Fruit fly (Drosophila melanogaster) whole organism, pupa: ENCODE measurements around the gene RpL26.

Source experiments
- CG10348 ChIP-seq: fragments of 200-800 bp; sonication (Bioruptor generic); IDR thresholded peaks from 2 replicates; pipeline ENCODE4 v1.3.6; 2022; ENCODE audit warnings: missing biosample characterization, missing genetic modification characterization
- CG12605 ChIP-seq: fragments of 200-800 bp; sonication (Bioruptor generic); IDR thresholded peaks from 2 replicates; pipeline ENCODE4 v1.3.6; 2022; ENCODE audit warnings: missing biosample characterization, missing genetic modification characterization
- CG13204 ChIP-seq: fragments of 200-800 bp; sonication (Bioruptor generic); optimal IDR thresholded peaks from 2 replicates; lab custom pipeline; 2018; ENCODE audit warnings: missing biosample characterization, mild to moderate bottlenecking, missing genetic modification characterization, moderate library complexity
- CG14655 ChIP-seq: fragments of 200-800 bp; sonication (Bioruptor generic); optimal IDR thresholded peaks from 3 replicates; lab custom pipeline; 2017; ENCODE audit warnings: mild to moderate bottlenecking, missing biosample characterization, missing genetic modification reagents, missing genetic modification characterization
- CG15710 ChIP-seq: fragments of 200-800 bp; sonication (Bioruptor generic); optimal IDR thresholded peaks from 2 replicates; lab custom pipeline; 2018; ENCODE audit warnings: missing biosample characterization, mild to moderate bottlenecking, missing genetic modification characterization, moderate library complexity
- CG17806 ChIP-seq: fragments of 200-800 bp; sonication (Bioruptor generic); optimal IDR thresholded peaks from 2 replicates; lab custom pipeline; 2018; ENCODE audit warnings: missing biosample characterization, mild to moderate bottlenecking, missing genetic modification characterization, moderate library complexity
- CG32121 ChIP-seq: fragments of 200-800 bp; sonication (Bioruptor generic); IDR thresholded peaks from 2 replicates; pipeline ENCODE4 v1.3.6; 2022; ENCODE audit warnings: missing biosample characterization, missing genetic modification characterization
- CG34367 ChIP-seq: fragments of 200-800 bp; sonication (Bioruptor generic); optimal IDR thresholded peaks from 2 replicates; lab custom pipeline; 2018; ENCODE audit warnings: missing biosample characterization, mild to moderate bottlenecking, missing genetic modification characterization
- CG4496 ChIP-seq: fragments of 200-800 bp; sonication (Bioruptor generic); IDR thresholded peaks from 3 replicates; pipeline ENCODE4 v1.3.6; 2022; ENCODE audit warnings: missing biosample characterization, missing genetic modification characterization
- CG8159 ChIP-seq: fragments of 200-800 bp; sonication (Bioruptor generic); optimal IDR thresholded peaks from 3 replicates; lab custom pipeline; 2018; ENCODE audit warnings: missing biosample characterization, mild to moderate bottlenecking, missing genetic modification characterization, moderate library complexity
- CG8301 ChIP-seq: fragments of 200-800 bp; sonication (Bioruptor generic); optimal IDR thresholded peaks from 2 replicates; lab custom pipeline; 2018; ENCODE audit warnings: missing biosample characterization, mild to moderate bottlenecking, missing genetic modification characterization
- CG9948 ChIP-seq: fragments of 200-800 bp; sonication (Bioruptor generic); optimal IDR thresholded peaks from 2 replicates; lab custom pipeline; 2018; ENCODE audit warnings: missing biosample characterization, mild to moderate bottlenecking, missing genetic modification characterization, moderate library complexity
- D1 ChIP-seq: fragments of 200-800 bp; sonication (Bioruptor generic); optimal IDR thresholded peaks from 2 replicates; lab custom pipeline; 2018; ENCODE audit warnings: missing biosample characterization, mild to moderate bottlenecking, missing genetic modification characterization, moderate library complexity
- EcR ChIP-seq: fragments of 200-800 bp; sonication (Bioruptor generic); optimal IDR thresholded peaks from 3 replicates; lab custom pipeline; 2019; ENCODE audit warnings: missing biosample characterization, missing genetic modification characterization, mild to moderate bottlenecking, moderate library complexity, missing genetic modification reagents
- Ets98B ChIP-seq: fragments of 200-800 bp; sonication (Bioruptor generic); IDR thresholded peaks from 2 replicates; pipeline ENCODE4 v1.3.6; 2022; ENCODE audit warnings: missing biosample characterization, missing genetic modification characterization
- Pif1A ChIP-seq: fragments of 200-800 bp; sonication (Bioruptor generic); optimal IDR thresholded peaks from 3 replicates; lab custom pipeline; 2016; ENCODE audit warnings: missing biosample characterization, missing genetic modification characterization
- Pif1B ChIP-seq: fragments of 200-800 bp; sonication (Bioruptor generic); optimal IDR thresholded peaks from 3 replicates; lab custom pipeline; 2016; ENCODE audit warnings: missing biosample characterization, missing genetic modification characterization
- Snoo ChIP-seq: fragments of 200-800 bp; sonication (Bioruptor generic); optimal IDR thresholded peaks from 3 replicates; lab custom pipeline; 2017; ENCODE audit warnings: missing biosample characterization, mild to moderate bottlenecking, missing genetic modification characterization, inconsistent platforms
- fd96Ca ChIP-seq: fragments of 200-800 bp; sonication (Bioruptor generic); IDR thresholded peaks from 3 replicates; pipeline ENCODE4 v1.3.6; 2022; ENCODE audit warnings: missing biosample characterization, missing genetic modification characterization
- gl ChIP-seq: fragments of 200-800 bp; sonication (Bioruptor generic); optimal IDR thresholded peaks from 2 replicates; lab custom pipeline; 2018; ENCODE audit warnings: missing biosample characterization, mild to moderate bottlenecking, missing genetic modification characterization
- rn ChIP-seq: fragments of 200-800 bp; sonication (Bioruptor generic); IDR thresholded peaks from 2 replicates; pipeline ENCODE4 v1.3.6; 2022; ENCODE audit warnings: missing biosample characterization, missing genetic modification characterization

The RpL26 gene

dm6 chr3L:18898770-18899278 lies at the start of gene RpL26:
Gene RpL26, plus strand, starts transcription at chr3L:18898875.
- peak; percentile 54 for TF ChIP-seq CG8159 (tag; lab: Kevin White, UChicago)
- no peak for TF ChIP-seq fd96Ca
- TF ChIP-seq Pif1B = no peak
- no peak for TF ChIP-seq CG10348
- TF ChIP-seq Ets98B (GFP tag; lab: Robert Waterston, UW) = no peak
- peak; percentile 23 for TF ChIP-seq CG17806 (tag; lab: Kevin White, UChicago)
- TF ChIP-seq CG9948 (tag; lab: Kevin White, UChicago) = peak; percentile 20
- TF ChIP-seq CG8301 (tag; lab: Kevin White, UChicago) = no peak
- peak; percentile 33 for TF ChIP-seq gl (tag; lab: Kevin White, UChicago)
- no peak for TF ChIP-seq CG14655 (GFP tag; lab: Kevin White, UChicago)
- TF ChIP-seq D1 = no peak
- TF ChIP-seq CG15710 = peak; percentile 65
- peak; percentile 32; the same call in 1 of the 2 replicates for TF ChIP-seq CG12605 (GFP tag; lab: Robert Waterston, UW)
- TF ChIP-seq CG34367 (tag; lab: Kevin White, UChicago) = peak; percentile 32
- TF ChIP-seq CG13204 (GFP tag; lab: Kevin White, UChicago) = no peak
- TF ChIP-seq Snoo (tag; lab: Kevin White, UChicago) = peak; percentile 51
- TF ChIP-seq Pif1A (GFP tag; lab: Kevin White, UChicago) = no peak
- TF ChIP-seq EcR (GFP tag; lab: Kevin White, UChicago) = no peak
- 0 out of 3 replicates have a peak, but pooled peaks have one; percentile 16 for TF ChIP-seq CG4496 (GFP tag; lab: Robert Waterston, UW)
- peak; percentile 27; the same call in 1 of the 2 replicates for TF ChIP-seq CG32121
- no peak for TF ChIP-seq rn (GFP tag; lab: Robert Waterston, UW)

dm6 chr3L:18852223-18852622 lies 46.5 kb upstream of the RpL26 start:
- TF ChIP-seq CG32121 (no peak), rn (GFP tag; lab: Robert Waterston, UW) (no peak), CG14655 (GFP tag; lab: Kevin White, UChicago) (no peak), Ets98B (GFP tag; lab: Robert Waterston, UW) (no peak), CG15710 (no peak), CG13204 (GFP tag; lab: Kevin White, UChicago) (no peak), CG10348 (no peak)

- TF ChIP-seq CG15710 = no peak
- no peak for TF ChIP-seq Pif1A (GFP tag; lab: Kevin White, UChicago)
- no peak for TF ChIP-seq EcR (GFP tag; lab: Kevin White, UChicago)
- no peak for TF ChIP-seq Ets98B (GFP tag; lab: Robert Waterston, UW)
- no peak for TF ChIP-seq CG9948 (tag; lab: Kevin White, UChicago)
- TF ChIP-seq, all 21 proteins: peak for 0
Observed at dm6 chr3L:18853439-18853838, 45.2 kb upstream of the RpL26 start.

dm6 chr3L:18854412-18854811 lies 44.3 kb upstream of the RpL26 start:
- TF ChIP-seq CG13204 (GFP tag; lab: Kevin White, UChicago) = no peak
- TF ChIP-seq CG10348 = no peak
- no peak for TF ChIP-seq rn (GFP tag; lab: Robert Waterston, UW)
- no peak for TF ChIP-seq Pif1B
- TF ChIP-seq CG15710 = no peak
- no peak for TF ChIP-seq CG32121
- no peak for TF ChIP-seq Ets98B (GFP tag; lab: Robert Waterston, UW)
- no peak for TF ChIP-seq gl (tag; lab: Kevin White, UChicago)
- TF ChIP-seq CG17806 (tag; lab: Kevin White, UChicago) = no peak
- TF ChIP-seq CG9948 (tag; lab: Kevin White, UChicago) = no peak

- TF ChIP-seq CG14655 (GFP tag; lab: Kevin White, UChicago) (no peak), fd96Ca (no peak), Pif1A (GFP tag; lab: Kevin White, UChicago) (no peak), CG15710 (no peak), CG12605 (GFP tag; lab: Robert Waterston, UW) (no peak)
- TF ChIP-seq, all 21 proteins: peak for 0
Observed at dm6 chr3L:18860467-18860866, 38.2 kb upstream of the RpL26 start.

- TF ChIP-seq rn (GFP tag; lab: Robert Waterston, UW) = no peak
- TF ChIP-seq CG9948 (tag; lab: Kevin White, UChicago) = no peak
- no peak for TF ChIP-seq CG32121
- TF ChIP-seq Pif1B = no peak
- no peak for TF ChIP-seq CG10348
- no peak for TF ChIP-seq CG14655 (GFP tag; lab: Kevin White, UChicago)
- TF ChIP-seq EcR (GFP tag; lab: Kevin White, UChicago) = no peak
- no peak for TF ChIP-seq CG15710
- TF ChIP-seq Ets98B (GFP tag; lab: Robert Waterston, UW) = no peak
- TF ChIP-seq gl (tag; lab: Kevin White, UChicago) = no peak
- TF ChIP-seq CG8301 (tag; lab: Kevin White, UChicago) = no peak
- TF ChIP-seq fd96Ca = no peak
- no peak for TF ChIP-seq CG12605 (GFP tag; lab: Robert Waterston, UW)
- no peak for TF ChIP-seq CG34367 (tag; lab: Kevin White, UChicago)
- TF ChIP-seq Pif1A (GFP tag; lab: Kevin White, UChicago) = no peak
- no peak for TF ChIP-seq CG8159 (tag; lab: Kevin White, UChicago)
- TF ChIP-seq CG13204 (GFP tag; lab: Kevin White, UChicago) = no peak
Observed at dm6 chr3L:18861893-18862292, 36.8 kb upstream of the RpL26 start.

- no peak for TF ChIP-seq CG32121
- no peak for TF ChIP-seq Pif1A (GFP tag; lab: Kevin White, UChicago)
- no peak for TF ChIP-seq Snoo (tag; lab: Kevin White, UChicago)
- TF ChIP-seq CG4496 (GFP tag; lab: Robert Waterston, UW) = no peak
- TF ChIP-seq CG17806 (tag; lab: Kevin White, UChicago) = no peak
- TF ChIP-seq D1 = no peak
- no peak for TF ChIP-seq fd96Ca
- TF ChIP-seq gl (tag; lab: Kevin White, UChicago) = no peak
- TF ChIP-seq CG12605 (GFP tag; lab: Robert Waterston, UW) = no peak
- TF ChIP-seq CG8301 (tag; lab: Kevin White, UChicago) = no peak
- no peak for TF ChIP-seq EcR (GFP tag; lab: Kevin White, UChicago)
- TF ChIP-seq CG13204 (GFP tag; lab: Kevin White, UChicago) = no peak
- TF ChIP-seq CG10348 = no peak
Observed at dm6 chr3L:18863327-18863726, 35.3 kb upstream of the RpL26 start, which contains the start of gene CG6865. Gene CG6865, plus strand, starts transcription at chr3L:18863647.
